Worm (Caenorhabditis elegans) whole organism, late embryonic: ENCODE data around the gene trx-1.

ENCODE experiments used
- F13H6.1 ChIP-seq: sonication (generic microtip); optimal IDR thresholded peaks from 2 replicates; lab custom pipeline; 2016; ENCODE audit warnings: missing genetic modification characterization, missing compliant biosample characterization
- K09A11.1 ChIP-seq: sonication (generic microtip); optimal IDR thresholded peaks from 2 replicates; lab custom pipeline; 2017; ENCODE audit warnings: antibody characterized with exemption, mild to moderate bottlenecking, missing genetic modification characterization, missing compliant biosample characterization; ENCODE audit not compliant: insufficient read depth
- ceh-22 ChIP-seq: sonication (generic microtip); optimal IDR thresholded peaks from 2 replicates; lab custom pipeline; 2017; ENCODE audit warnings: missing biosample characterization, missing genetic modification characterization
- elt-2 ChIP-seq: sonication (generic microtip); optimal IDR thresholded peaks from 2 replicates; lab custom pipeline; 2016; ENCODE audit warnings: missing genetic modification reagents, missing genetic modification characterization, missing compliant biosample characterization
- fax-1 ChIP-seq: sonication (generic microtip); optimal IDR thresholded peaks from 2 replicates; lab custom pipeline; 2016; ENCODE audit warnings: missing genotype, missing genetic modification characterization, missing compliant biosample characterization
- hlh-8 ChIP-seq: sonication (generic microtip); optimal IDR thresholded peaks from 2 replicates; lab custom pipeline; 2016; ENCODE audit warnings: missing genotype, missing genetic modification characterization, missing compliant biosample characterization
- nhr-11 ChIP-seq: fragments of 150-350 bp; optimal IDR thresholded peaks from 2 replicates; lab custom pipeline; 2014; ENCODE audit warnings: missing biosample characterization, missing genetic modification characterization
- pag-3 ChIP-seq: sonication (generic microtip); optimal IDR thresholded peaks from 2 replicates; lab custom pipeline; 2016; ENCODE audit warnings: missing compliant biosample characterization, missing genetic modification characterization, borderline replicate concordance
- pha-2 ChIP-seq: sonication (generic microtip); optimal IDR thresholded peaks from 2 replicates; lab custom pipeline; 2017; ENCODE audit warnings: mild to moderate bottlenecking, missing genetic modification characterization, missing compliant biosample characterization
- pha-4 ChIP-seq: fragments of 150-350 bp; optimal IDR thresholded peaks from 2 replicates; lab custom pipeline; 2018; ENCODE audit warnings: missing biosample characterization, missing genetic modification reagents, missing genetic modification characterization
- ref-2 ChIP-seq: sonication (generic microtip); optimal IDR thresholded peaks from 2 replicates; lab custom pipeline; 2016; ENCODE audit warnings: missing genetic modification characterization, missing compliant biosample characterization
- sox-2 ChIP-seq: fragments of 200-800 bp; sonication (Bioruptor generic); IDR thresholded peaks from 2 replicates; pipeline ENCODE4 v1.3.6; 2022; ENCODE audit warnings: missing genetic modification reagents, missing genetic modification characterization, missing compliant biosample characterization
- unc-3 ChIP-seq, 2 experiments: fragments of 200-800 bp in 1 of 2; sonication (Bioruptor generic) in 1 of 2; sonication (generic microtip) in 1 of 2; conservative IDR thresholded peaks in 1 of 2; optimal IDR thresholded peaks in 1 of 2; 2 replicates each; pipeline versions ENCODE4 v1.3.6 to Lab custom; 2016 to 2022; ENCODE audit warnings: missing compliant biosample characterization in 2 of 2, missing genetic modification characterization in 2 of 2, missing genetic modification reagents in 1 of 2
- unc-42 ChIP-seq: sonication (generic microtip); optimal IDR thresholded peaks from 2 replicates; lab custom pipeline; 2016; ENCODE audit warnings: missing genotype, missing genetic modification characterization, missing compliant biosample characterization

ce11 chrII:7794222-7794621, 40.8 kb upstream of the trx-1 start, which contains the start of gene glr-4:
- TF ChIP-seq unc-3 (GFP tag; conservative IDR thresholded peaks at IDR 0.05; lab: Robert Waterston, UW) (no peak), unc-3 (tag; optimal IDR thresholded peaks at IDR 0.05; lab: Kevin White, UChicago) (no peak), pha-4 (tag; lab: Kevin White, UChicago) (no peak), unc-42 (no peak), ceh-22 (no peak), F13H6.1 (tag; lab: Kevin White, UChicago) (no peak), ref-2 (no peak), pha-2 (tag; lab: Kevin White, UChicago) (no peak), pag-3 (tag; lab: Kevin White, UChicago) (no peak), sox-2 (GFP tag; lab: Robert Waterston, UW) (no peak), fax-1 (tag; lab: Kevin White, UChicago) (no peak), hlh-8 (tag; lab: Kevin White, UChicago) (no peak), nhr-11 (no peak), K09A11.1 (tag; lab: Kevin White, UChicago) (no peak), elt-2 (tag; lab: Kevin White, UChicago) (no peak)
